Fruit fly (Drosophila melanogaster) whole organism, embryonic: Measurements from ENCODE around the gene NdufV3.

Source experiments
- Abd-B ChIP-seq: fragments of 200-800 bp; sonication (Bioruptor generic); optimal IDR thresholded peaks from 2 replicates; lab custom pipeline; 2018; ENCODE audit warnings: missing biosample characterization, mild to moderate bottlenecking, missing genetic modification characterization, moderate library complexity
- CG10366 ChIP-seq: fragments of 200-800 bp; sonication (Bioruptor generic); IDR thresholded peaks from 2 replicates; pipeline ENCODE4 v1.3.6; 2022; ENCODE audit warnings: missing biosample characterization, missing genetic modification characterization
- CG11560 ChIP-seq: fragments of 200-800 bp; sonication (Bioruptor generic); IDR thresholded peaks from 3 replicates; pipeline ENCODE4 v1.3.6; 2022; ENCODE audit warnings: missing biosample characterization, missing genetic modification characterization
- CG12299 ChIP-seq: fragments of 200-800 bp; sonication (Bioruptor generic); optimal IDR thresholded peaks from 2 replicates; lab custom pipeline; 2018; ENCODE audit warnings: missing biosample characterization, mild to moderate bottlenecking, missing genetic modification characterization
- CG13424 ChIP-seq: fragments of 200-800 bp; sonication (Bioruptor generic); optimal IDR thresholded peaks from 2 replicates; lab custom pipeline; 2019; ENCODE audit warnings: missing biosample characterization, mild to moderate bottlenecking, missing genetic modification characterization, moderate library complexity
- CG1529 ChIP-seq: fragments of 200-800 bp; sonication (Bioruptor generic); optimal IDR thresholded peaks from 3 replicates; lab custom pipeline; 2018; ENCODE audit warnings: missing biosample characterization, missing genetic modification characterization
- CG15514 ChIP-seq: fragments of 200-800 bp; sonication (Bioruptor generic); optimal IDR thresholded peaks from 3 replicates; lab custom pipeline; 2017; ENCODE audit warnings: missing biosample characterization, missing genetic modification characterization, mild to moderate bottlenecking, moderate library complexity, missing genetic modification reagents
- CG17186 ChIP-seq: fragments of 200-800 bp; sonication (Bioruptor generic); optimal IDR thresholded peaks from 3 replicates; lab custom pipeline; 2017; ENCODE audit warnings: missing biosample characterization, missing genetic modification reagents, missing genetic modification characterization
- CG17568 ChIP-seq: fragments of 200-800 bp; sonication (Bioruptor generic); optimal IDR thresholded peaks from 2 replicates; lab custom pipeline; 2018; ENCODE audit warnings: missing biosample characterization, mild to moderate bottlenecking, missing genetic modification characterization, moderate library complexity
- CG17612 ChIP-seq: fragments of 200-800 bp; sonication (Bioruptor generic); IDR thresholded peaks from 2 replicates; pipeline ENCODE4 v1.3.6; 2022; ENCODE audit warnings: missing biosample characterization, missing genetic modification characterization
- CG18011 ChIP-seq: fragments of 200-800 bp; sonication (Bioruptor generic); optimal IDR thresholded peaks from 2 replicates; lab custom pipeline; 2017; ENCODE audit warnings: missing biosample characterization, missing genetic modification characterization, mild to moderate bottlenecking, moderate library complexity, missing genotype
- CG2116 ChIP-seq: fragments of 200-800 bp; sonication (Bioruptor generic); optimal IDR thresholded peaks from 3 replicates; lab custom pipeline; 2018; ENCODE audit warnings: missing biosample characterization, mild to moderate bottlenecking, missing genetic modification characterization
- CG3281 ChIP-seq: fragments of 200-800 bp; sonication (Bioruptor generic); optimal IDR thresholded peaks from 3 replicates; lab custom pipeline; 2017; ENCODE audit warnings: missing biosample characterization, mild to moderate bottlenecking, missing genetic modification characterization
- CG4328 ChIP-seq: fragments of 200-800 bp; sonication (Bioruptor generic); optimal IDR thresholded peaks from 3 replicates; lab custom pipeline; 2017; ENCODE audit warnings: missing biosample characterization, missing genetic modification reagents, missing genetic modification characterization
- CG4404 ChIP-seq: fragments of 200-800 bp; sonication (Bioruptor generic); IDR thresholded peaks from 2 replicates; pipeline ENCODE4 v1.3.6; 2022; ENCODE audit warnings: missing biosample characterization, missing genetic modification characterization
- CG6654 ChIP-seq: fragments of 200-800 bp; sonication (Bioruptor generic); optimal IDR thresholded peaks from 2 replicates; lab custom pipeline; 2017; ENCODE audit warnings: missing biosample characterization, mild to moderate bottlenecking, missing genetic modification characterization
- CG6689 ChIP-seq: fragments of 200-800 bp; sonication (Bioruptor generic); IDR thresholded peaks from 2 replicates; pipeline ENCODE4 v1.3.6; 2022; ENCODE audit warnings: missing biosample characterization, missing genetic modification characterization
- CG8359 ChIP-seq: fragments of 200-800 bp; sonication (Bioruptor generic); optimal IDR thresholded peaks from 2 replicates; lab custom pipeline; 2017; ENCODE audit warnings: missing biosample characterization, mild to moderate bottlenecking, missing genetic modification characterization, borderline replicate concordance
- CG9797 ChIP-seq: fragments of 200-800 bp; sonication (Bioruptor generic); optimal IDR thresholded peaks from 3 replicates; lab custom pipeline; 2018; ENCODE audit warnings: missing biosample characterization, mild to moderate bottlenecking, missing genetic modification characterization
- Dfd ChIP-seq, 2 experiments: fragments of >200 bp; optimal IDR thresholded peaks; 2 replicates each; lab custom pipeline; 2017; ENCODE audit warnings: missing biosample characterization in 2 of 2, missing genetic modification characterization in 2 of 2
- E2f1 ChIP-seq: fragments of 200-800 bp; sonication (Bioruptor generic); IDR thresholded peaks from 2 replicates; pipeline ENCODE4 v1.3.6; 2022; ENCODE audit warnings: missing biosample characterization, missing genetic modification characterization
- Ets97D ChIP-seq: fragments of 200-800 bp; sonication (Bioruptor generic); optimal IDR thresholded peaks from 3 replicates; lab custom pipeline; 2016; ENCODE audit warnings: missing biosample characterization, missing genetic modification characterization
- Hand ChIP-seq: fragments of 200-800 bp; sonication (Bioruptor generic); optimal IDR thresholded peaks from 2 replicates; lab custom pipeline; 2017; ENCODE audit warnings: mild to moderate bottlenecking, missing biosample characterization, missing genetic modification reagents, missing genetic modification characterization
- Hmx ChIP-seq: fragments of 200-800 bp; sonication (Bioruptor generic); optimal IDR thresholded peaks from 2 replicates; lab custom pipeline; 2016; ENCODE audit warnings: missing biosample characterization, missing genetic modification characterization
- Hr51 ChIP-seq, 2 experiments: fragments of 200-800 bp; sonication (Bioruptor generic); optimal IDR thresholded peaks; 2 replicates in 1 of 2; 3 replicates in 1 of 2; lab custom pipeline; 2016 to 2018; ENCODE audit warnings: missing biosample characterization in 2 of 2, missing genetic modification characterization in 2 of 2, mild to moderate bottlenecking in 1 of 2, moderate library complexity in 1 of 2
- Hsf ChIP-seq: fragments of 200-800 bp; sonication (Bioruptor generic); optimal IDR thresholded peaks from 3 replicates; lab custom pipeline; 2016; ENCODE audit warnings: missing biosample characterization, missing genetic modification characterization
- MESR4 ChIP-seq: fragments of 200-800 bp; sonication (Bioruptor generic); optimal IDR thresholded peaks from 2 replicates; lab custom pipeline; 2018; ENCODE audit warnings: missing biosample characterization, mild to moderate bottlenecking, missing genetic modification characterization, moderate library complexity
- MTF-1 ChIP-seq: fragments of 200-800 bp; sonication (Bioruptor generic); optimal IDR thresholded peaks from 2 replicates; lab custom pipeline; 2018; ENCODE audit warnings: missing biosample characterization, mild to moderate bottlenecking, missing genetic modification characterization, borderline replicate concordance
- Mad ChIP-seq: fragments of 200-800 bp; sonication (Bioruptor generic); optimal IDR thresholded peaks from 2 replicates; lab custom pipeline; 2016; ENCODE audit warnings: missing biosample characterization, missing genetic modification characterization
- Oaz ChIP-seq: fragments of 200-800 bp; sonication (Bioruptor generic); IDR thresholded peaks from 2 replicates; pipeline ENCODE4 v1.3.6; 2022; ENCODE audit warnings: missing biosample characterization, missing genetic modification characterization
- ase ChIP-seq: fragments of 200-800 bp; sonication (Bioruptor generic); IDR thresholded peaks from 3 replicates; pipeline ENCODE4 v1.3.6; 2022; ENCODE audit warnings: missing biosample characterization, missing genetic modification characterization
- croc ChIP-seq: fragments of 200-800 bp; sonication (Bioruptor generic); conservative IDR thresholded peaks from 3 replicates; pipeline ENCODE4 v1.3.6; 2022; ENCODE audit warnings: missing biosample characterization, missing genetic modification characterization
- gce ChIP-seq: fragments of 200-800 bp; sonication (Bioruptor generic); IDR thresholded peaks from 3 replicates; pipeline ENCODE4 v1.3.6; 2022; ENCODE audit warnings: missing biosample characterization, missing genetic modification characterization
- gro ChIP-seq: fragments of 200-800 bp; sonication (Bioruptor generic); optimal IDR thresholded peaks from 2 replicates; lab custom pipeline; 2016; ENCODE audit warnings: missing biosample characterization, missing genetic modification characterization
- kni ChIP-seq: fragments of 200-800 bp; sonication (Bioruptor generic); optimal IDR thresholded peaks from 3 replicates; lab custom pipeline; 2017; ENCODE audit warnings: mild to moderate bottlenecking, missing biosample characterization, missing genetic modification reagents, missing genetic modification characterization
- nmo ChIP-seq: fragments of 200-800 bp; sonication (Bioruptor generic); optimal IDR thresholded peaks from 2 replicates; lab custom pipeline; 2018; ENCODE audit warnings: missing biosample characterization, mild to moderate bottlenecking, missing genetic modification characterization, moderate library complexity
- p53 ChIP-seq: fragments of 200-800 bp; sonication (Bioruptor generic); optimal IDR thresholded peaks from 2 replicates; lab custom pipeline; 2016; ENCODE audit warnings: missing biosample characterization, missing genetic modification characterization
- peb ChIP-seq: fragments of 200-800 bp; sonication (Bioruptor generic); IDR thresholded peaks from 2 replicates; pipeline ENCODE4 v1.3.6; 2022; ENCODE audit warnings: missing biosample characterization, missing genetic modification characterization
- pfk ChIP-seq: fragments of 200-800 bp; sonication (Bioruptor generic); optimal IDR thresholded peaks from 2 replicates; lab custom pipeline; 2018; ENCODE audit warnings: missing biosample characterization, mild to moderate bottlenecking, missing genetic modification characterization, moderate library complexity
- pzg ChIP-seq: fragments of 200-800 bp; sonication (Bioruptor generic); optimal IDR thresholded peaks from 3 replicates; lab custom pipeline; 2018; ENCODE audit warnings: missing biosample characterization, mild to moderate bottlenecking, missing genetic modification characterization, moderate library complexity
- run ChIP-seq: fragments of 200-800 bp; sonication (Bioruptor generic); optimal IDR thresholded peaks from 3 replicates; lab custom pipeline; 2018; ENCODE audit warnings: missing biosample characterization, mild to moderate bottlenecking, missing genetic modification characterization
- slp2 ChIP-seq: fragments of 200-800 bp; sonication (Bioruptor generic); optimal IDR thresholded peaks from 2 replicates; lab custom pipeline; 2016; ENCODE audit warnings: missing biosample characterization, missing genetic modification characterization
- sqz ChIP-seq: fragments of 200-800 bp; sonication (Bioruptor generic); optimal IDR thresholded peaks from 3 replicates; lab custom pipeline; 2018; ENCODE audit warnings: missing biosample characterization, mild to moderate bottlenecking, missing genetic modification characterization
- ssp ChIP-seq: fragments of 200-800 bp; sonication (Bioruptor generic); IDR thresholded peaks from 2 replicates; pipeline ENCODE4 v1.3.6; 2022; ENCODE audit warnings: missing biosample characterization, missing genetic modification characterization
- tap ChIP-seq: fragments of 200-800 bp; optimal IDR thresholded peaks from 3 replicates; lab custom pipeline; 2019; ENCODE audit warnings: missing biosample characterization, mild to moderate bottlenecking, missing genetic modification characterization, moderate library complexity
- tgo ChIP-seq: fragments of 200-800 bp; sonication (Bioruptor generic); IDR thresholded peaks from 3 replicates; pipeline ENCODE4 v1.3.6; 2022; ENCODE audit warnings: missing biosample characterization, missing genetic modification characterization
- tll ChIP-seq, 2 experiments: fragments of 200-800 bp in 1 of 2; fragments of >200 bp in 1 of 2; sonication (Bioruptor generic) in 1 of 2; optimal IDR thresholded peaks; 2 replicates each; lab custom pipeline; 2017 to 2019; ENCODE audit warnings: missing biosample characterization in 2 of 2, missing genetic modification characterization in 2 of 2, mild to moderate bottlenecking in 1 of 2, moderate library complexity in 1 of 2
- tup ChIP-seq: fragments of 200-800 bp; sonication (Bioruptor generic); optimal IDR thresholded peaks from 2 replicates; lab custom pipeline; 2016; ENCODE audit warnings: missing biosample characterization, mild to moderate bottlenecking, missing genetic modification characterization, moderate library complexity
- zfh1 ChIP-seq: fragments of 200-800 bp; sonication (Bioruptor generic); IDR thresholded peaks from 3 replicates; pipeline ENCODE4 v1.3.6; 2022; ENCODE audit warnings: missing biosample characterization, missing genetic modification characterization

Gene NdufV3

DNA sequence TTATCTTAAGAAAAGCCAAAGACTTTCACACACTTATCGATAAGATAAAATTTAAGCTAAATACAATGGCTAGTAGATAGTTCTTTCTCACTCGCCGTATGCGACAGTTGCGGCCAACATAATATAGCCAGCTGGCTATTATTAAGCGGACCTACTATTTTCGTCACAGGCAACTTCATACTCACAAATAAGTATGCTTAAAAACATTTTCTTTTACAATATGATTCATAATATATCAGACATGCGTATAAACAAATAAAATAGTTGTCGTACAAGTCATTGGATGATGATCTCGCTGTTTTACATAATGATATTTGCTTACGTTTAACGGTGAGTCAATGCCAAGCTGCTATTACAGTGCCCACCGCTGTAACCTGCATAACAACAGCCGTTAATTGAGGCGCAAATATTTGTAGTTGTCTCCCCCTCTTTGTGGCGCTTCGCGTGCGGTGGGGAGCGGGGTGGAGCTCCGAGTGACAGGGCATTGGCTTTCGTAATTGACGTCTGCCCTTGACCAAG is 23.5 kb upstream of the NdufV3 start (continued):
- TF ChIP-seq CG10366 (GFP tag; lab: Robert Waterston, UW) (peak; percentile 62), CG17612 (no peak), croc (GFP tag; lab: Robert Waterston, UW) (no peak; the same call in 2 of the 3 replicates), CG11560 (tag; lab: Robert Waterston, UW) (peak; percentile 50; the same call in 1 of the 3 replicates), CG12299 (peak; percentile 52), CG3281 (GFP tag; lab: Kevin White, UChicago) (peak; percentile 65), MESR4 (GFP tag; lab: Kevin White, UChicago) (peak; percentile 8), E2f1 (GFP tag; lab: Robert Waterston, UW) (peak; percentile 54), CG6689 (GFP tag; lab: Robert Waterston, UW) (peak; percentile 46), gce (0 out of 3 replicates have a peak, but pooled peaks have one; percentile 32), pzg (no peak), ase (GFP tag; lab: Robert Waterston, UW) (no peak; the same call in 1 of the 3 replicates), tap (tag; lab: Kevin White, UChicago) (peak; percentile 63), CG1529 (GFP tag; lab: Kevin White, UChicago) (peak; percentile 57), MTF-1 (GFP tag; lab: Kevin White, UChicago) (no peak), p53 (GFP tag; lab: Kevin White, UChicago) (no peak), CG6654 (GFP tag; lab: Kevin White, UChicago) (peak; percentile 55), slp2 (GFP tag; lab: Kevin White, UChicago) (peak; percentile 15), pfk (GFP tag; lab: Kevin White, UChicago) (no peak), CG8359 (GFP tag; lab: Kevin White, UChicago) (peak; percentile 51), sqz (GFP tag; lab: Kevin White, UChicago) (peak; percentile 56), ssp (no peak), CG15514 (GFP tag; lab: Kevin White, UChicago) (peak; percentile 66), peb (peak; percentile 54), Mad (peak; percentile 39), Dfd (GFP tag; optimal IDR thresholded peaks at IDR 0.05; lab: Kevin White, UChicago) (no peak), Hand (GFP tag; lab: Kevin White, UChicago) (peak; percentile 35), Hsf (GFP tag; lab: Kevin White, UChicago) (peak; percentile 63), Hmx (GFP tag; lab: Kevin White, UChicago) (peak; percentile 45), CG18011 (peak; percentile 11), Oaz (GFP tag; lab: Robert Waterston, UW) (peak; percentile 40; the same call in 1 of the 2 replicates), tgo (GFP tag; lab: Robert Waterston, UW) (peak; percentile 42; the same call in 2 of the 3 replicates), Abd-B (GFP tag; lab: Kevin White, UChicago) (peak; percentile 59), CG2116 (GFP tag; lab: Kevin White, UChicago) (peak; percentile 36), run (tag; lab: Kevin White, UChicago) (peak; percentile 47), CG4328 (GFP tag; lab: Kevin White, UChicago) (peak; percentile 51), gro (GFP tag; lab: Kevin White, UChicago) (peak; percentile 63), Hr51 (GFP tag; optimal IDR thresholded peaks at IDR 0.05; lab: Kevin White, UChicago) (peak; percentile 13 to 80), tup (GFP tag; lab: Kevin White, UChicago) (no peak), CG17568 (GFP tag; lab: Kevin White, UChicago) (no peak), nmo (GFP tag; lab: Kevin White, UChicago) (peak; percentile 77), CG9797 (GFP tag; lab: Kevin White, UChicago) (no peak), zfh1 (GFP tag; lab: Robert Waterston, UW) (peak; percentile 36; the same call in 2 of the 3 replicates), CG4404 (GFP tag; lab: Robert Waterston, UW) (no peak), Ets97D (GFP tag; lab: Kevin White, UChicago) (no peak), CG17186 (GFP tag; lab: Kevin White, UChicago) (peak; percentile 38), kni (GFP tag; lab: Kevin White, UChicago) (peak; percentile 64), tll (GFP tag; optimal IDR thresholded peaks at IDR 0.05; lab: Kevin White, UChicago) (no peak), CG13424 (tag; lab: Kevin White, UChicago) (peak; percentile 70)
